Fruit fly (Drosophila melanogaster) whole organism, pupa: ENCODE measurements around the gene His2Av.

Source experiments
- CG10348 ChIP-seq: fragments of 200-800 bp; sonication (Bioruptor generic); IDR thresholded peaks from 2 replicates; pipeline ENCODE4 v1.3.6; 2022; ENCODE audit warnings: missing biosample characterization, missing genetic modification characterization
- CG12605 ChIP-seq: fragments of 200-800 bp; sonication (Bioruptor generic); IDR thresholded peaks from 2 replicates; pipeline ENCODE4 v1.3.6; 2022; ENCODE audit warnings: missing biosample characterization, missing genetic modification characterization
- CG13204 ChIP-seq: fragments of 200-800 bp; sonication (Bioruptor generic); optimal IDR thresholded peaks from 2 replicates; lab custom pipeline; 2018; ENCODE audit warnings: missing biosample characterization, mild to moderate bottlenecking, missing genetic modification characterization, moderate library complexity
- CG14655 ChIP-seq: fragments of 200-800 bp; sonication (Bioruptor generic); optimal IDR thresholded peaks from 3 replicates; lab custom pipeline; 2017; ENCODE audit warnings: mild to moderate bottlenecking, missing biosample characterization, missing genetic modification reagents, missing genetic modification characterization
- CG15710 ChIP-seq: fragments of 200-800 bp; sonication (Bioruptor generic); optimal IDR thresholded peaks from 2 replicates; lab custom pipeline; 2018; ENCODE audit warnings: missing biosample characterization, mild to moderate bottlenecking, missing genetic modification characterization, moderate library complexity
- CG17806 ChIP-seq: fragments of 200-800 bp; sonication (Bioruptor generic); optimal IDR thresholded peaks from 2 replicates; lab custom pipeline; 2018; ENCODE audit warnings: missing biosample characterization, mild to moderate bottlenecking, missing genetic modification characterization, moderate library complexity
- CG32121 ChIP-seq: fragments of 200-800 bp; sonication (Bioruptor generic); IDR thresholded peaks from 2 replicates; pipeline ENCODE4 v1.3.6; 2022; ENCODE audit warnings: missing biosample characterization, missing genetic modification characterization
- CG34367 ChIP-seq: fragments of 200-800 bp; sonication (Bioruptor generic); optimal IDR thresholded peaks from 2 replicates; lab custom pipeline; 2018; ENCODE audit warnings: missing biosample characterization, mild to moderate bottlenecking, missing genetic modification characterization
- CG4496 ChIP-seq: fragments of 200-800 bp; sonication (Bioruptor generic); IDR thresholded peaks from 3 replicates; pipeline ENCODE4 v1.3.6; 2022; ENCODE audit warnings: missing biosample characterization, missing genetic modification characterization
- CG8159 ChIP-seq: fragments of 200-800 bp; sonication (Bioruptor generic); optimal IDR thresholded peaks from 3 replicates; lab custom pipeline; 2018; ENCODE audit warnings: missing biosample characterization, mild to moderate bottlenecking, missing genetic modification characterization, moderate library complexity
- CG8301 ChIP-seq: fragments of 200-800 bp; sonication (Bioruptor generic); optimal IDR thresholded peaks from 2 replicates; lab custom pipeline; 2018; ENCODE audit warnings: missing biosample characterization, mild to moderate bottlenecking, missing genetic modification characterization
- CG9948 ChIP-seq: fragments of 200-800 bp; sonication (Bioruptor generic); optimal IDR thresholded peaks from 2 replicates; lab custom pipeline; 2018; ENCODE audit warnings: missing biosample characterization, mild to moderate bottlenecking, missing genetic modification characterization, moderate library complexity
- D1 ChIP-seq: fragments of 200-800 bp; sonication (Bioruptor generic); optimal IDR thresholded peaks from 2 replicates; lab custom pipeline; 2018; ENCODE audit warnings: missing biosample characterization, mild to moderate bottlenecking, missing genetic modification characterization, moderate library complexity
- EcR ChIP-seq: fragments of 200-800 bp; sonication (Bioruptor generic); optimal IDR thresholded peaks from 3 replicates; lab custom pipeline; 2019; ENCODE audit warnings: missing biosample characterization, missing genetic modification characterization, mild to moderate bottlenecking, moderate library complexity, missing genetic modification reagents
- Ets98B ChIP-seq: fragments of 200-800 bp; sonication (Bioruptor generic); IDR thresholded peaks from 2 replicates; pipeline ENCODE4 v1.3.6; 2022; ENCODE audit warnings: missing biosample characterization, missing genetic modification characterization
- Pif1A ChIP-seq: fragments of 200-800 bp; sonication (Bioruptor generic); optimal IDR thresholded peaks from 3 replicates; lab custom pipeline; 2016; ENCODE audit warnings: missing biosample characterization, missing genetic modification characterization
- Pif1B ChIP-seq: fragments of 200-800 bp; sonication (Bioruptor generic); optimal IDR thresholded peaks from 3 replicates; lab custom pipeline; 2016; ENCODE audit warnings: missing biosample characterization, missing genetic modification characterization
- Snoo ChIP-seq: fragments of 200-800 bp; sonication (Bioruptor generic); optimal IDR thresholded peaks from 3 replicates; lab custom pipeline; 2017; ENCODE audit warnings: missing biosample characterization, mild to moderate bottlenecking, missing genetic modification characterization, inconsistent platforms
- fd96Ca ChIP-seq: fragments of 200-800 bp; sonication (Bioruptor generic); IDR thresholded peaks from 3 replicates; pipeline ENCODE4 v1.3.6; 2022; ENCODE audit warnings: missing biosample characterization, missing genetic modification characterization
- gl ChIP-seq: fragments of 200-800 bp; sonication (Bioruptor generic); optimal IDR thresholded peaks from 2 replicates; lab custom pipeline; 2018; ENCODE audit warnings: missing biosample characterization, mild to moderate bottlenecking, missing genetic modification characterization
- rn ChIP-seq: fragments of 200-800 bp; sonication (Bioruptor generic); IDR thresholded peaks from 2 replicates; pipeline ENCODE4 v1.3.6; 2022; ENCODE audit warnings: missing biosample characterization, missing genetic modification characterization

Gene His2Av

DNA sequence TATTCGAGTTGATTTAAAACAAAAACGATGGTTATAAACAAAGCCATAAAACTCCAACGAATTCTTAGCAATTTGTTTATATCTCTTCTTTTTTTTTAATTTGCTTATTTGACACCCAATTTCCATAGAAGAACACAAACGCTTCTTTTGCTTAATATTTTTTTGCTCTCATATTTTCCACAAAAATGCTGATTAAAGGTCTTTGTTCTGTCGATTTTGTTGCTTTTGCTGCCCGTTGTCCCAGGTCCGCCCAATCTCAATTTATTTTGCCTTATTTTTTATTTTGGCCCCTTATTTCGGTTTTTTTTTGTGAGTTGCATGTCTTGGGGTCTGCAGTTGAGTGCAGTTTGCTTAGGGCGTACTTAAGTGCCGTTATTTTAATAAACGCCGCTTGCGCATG, 39.3 kb downstream of the His2Av start:
- no peak for TF ChIP-seq CG17806 (tag; lab: Kevin White, UChicago)
- no peak for TF ChIP-seq rn (GFP tag; lab: Robert Waterston, UW)
- TF ChIP-seq CG14655 (GFP tag; lab: Kevin White, UChicago): no peak
- TF ChIP-seq Pif1B (GFP tag; lab: Kevin White, UChicago): no peak

DNA sequence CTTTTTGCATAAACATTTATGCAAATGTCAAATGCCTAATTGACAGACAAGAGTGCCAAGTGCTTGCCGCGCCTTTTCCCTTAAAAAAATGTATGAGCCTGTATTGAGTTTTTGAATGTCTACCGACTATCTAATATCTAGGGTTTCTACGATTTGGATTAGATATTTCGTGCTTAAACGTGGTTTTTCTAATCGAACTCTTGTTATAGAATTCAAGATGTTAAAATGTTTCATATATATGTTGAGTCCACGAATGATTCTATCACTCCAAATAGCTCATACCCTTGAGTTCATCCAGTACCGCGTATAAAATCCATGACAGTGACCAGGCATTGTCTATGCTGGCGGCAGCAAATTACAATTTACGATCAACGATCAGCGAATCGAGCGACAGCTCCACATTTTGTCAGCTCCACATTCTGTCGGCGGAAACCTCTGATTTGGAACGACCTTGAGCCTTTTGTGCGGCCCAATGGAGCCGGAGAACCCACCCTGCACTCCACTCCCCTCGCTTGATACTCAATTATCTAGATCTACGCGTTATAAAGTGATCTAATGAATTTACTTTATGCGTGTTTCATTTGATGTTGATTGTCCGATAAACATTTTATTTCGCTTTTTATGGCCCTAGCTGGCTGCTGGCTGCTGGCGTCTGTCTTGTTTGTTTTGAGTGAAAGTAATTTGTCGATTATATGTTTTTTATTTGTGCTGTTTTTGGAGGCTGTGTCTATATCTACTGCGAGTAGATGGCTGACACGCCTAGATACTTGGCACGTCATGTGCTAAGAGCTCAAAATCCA, 40.2 kb downstream of the His2Av start:
- TF ChIP-seq fd96Ca (GFP tag; lab: Robert Waterston, UW) (peak; percentile 39; the same call in 1 of the 3 replicates), CG32121 (GFP tag; lab: Robert Waterston, UW) (0 out of 2 replicates have a peak, but pooled peaks have one; percentile 13), CG4496 (GFP tag; lab: Robert Waterston, UW) (peak; percentile 16; the same call in 1 of the 3 replicates), gl (tag; lab: Kevin White, UChicago) (no peak)

DNA sequence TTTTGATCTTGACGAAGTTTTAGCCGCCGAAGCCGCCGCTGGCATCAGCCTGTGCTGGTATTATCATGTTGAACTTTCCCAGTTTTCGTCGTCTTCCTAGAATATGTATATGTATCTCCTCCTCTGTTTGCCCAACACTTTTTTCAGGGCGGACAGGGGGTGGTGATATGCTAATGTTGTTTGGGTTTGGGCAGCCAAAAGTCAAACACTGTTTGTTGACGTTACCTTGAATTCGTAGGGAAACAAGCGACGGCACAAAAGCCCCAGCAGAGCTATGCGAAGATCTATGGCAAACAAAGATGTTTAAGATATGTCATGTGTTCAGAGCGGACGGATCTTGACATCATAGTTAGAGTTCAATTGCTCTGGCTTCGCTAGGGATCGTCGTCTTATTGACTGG, 42.0 kb downstream of the His2Av start:
- TF ChIP-seq Ets98B (GFP tag; lab: Robert Waterston, UW): no peak
- no peak for TF ChIP-seq Snoo
- no peak for TF ChIP-seq Pif1B (GFP tag; lab: Kevin White, UChicago)
- TF ChIP-seq CG14655 (GFP tag; lab: Kevin White, UChicago): no peak
- TF ChIP-seq CG32121 (GFP tag; lab: Robert Waterston, UW): no peak
- no peak for TF ChIP-seq Pif1A

DNA sequence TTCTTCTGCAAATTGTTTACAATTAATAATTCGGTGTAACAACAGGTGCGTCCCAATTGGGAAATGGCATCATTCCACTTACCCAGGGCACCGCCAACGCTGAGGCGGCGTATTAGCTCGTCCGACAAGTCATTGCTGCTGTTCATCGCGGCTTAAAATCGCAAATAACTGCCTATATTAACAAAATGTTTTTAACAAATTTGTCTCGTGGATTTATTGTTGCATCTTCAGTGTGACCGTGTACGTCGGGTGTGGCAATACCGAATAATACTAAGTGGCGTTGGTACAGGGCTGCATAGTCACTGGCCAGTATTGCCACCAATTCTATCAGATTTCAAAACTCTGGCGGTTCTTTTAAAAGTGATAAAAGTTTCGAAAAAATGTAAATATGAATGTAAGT, 45.9 kb downstream of the His2Av start, which contains the start of gene Ets97D:
TSS of gene Ets97D (minus strand) at position 272 of the 400 bp plus-strand sequence.
- TF ChIP-seq CG32121 (GFP tag; lab: Robert Waterston, UW) (no peak), CG12605 (0 out of 2 replicates have a peak, but pooled peaks have one; percentile 25), CG34367 (tag; lab: Kevin White, UChicago) (no peak), gl (tag; lab: Kevin White, UChicago) (no peak)

DNA sequence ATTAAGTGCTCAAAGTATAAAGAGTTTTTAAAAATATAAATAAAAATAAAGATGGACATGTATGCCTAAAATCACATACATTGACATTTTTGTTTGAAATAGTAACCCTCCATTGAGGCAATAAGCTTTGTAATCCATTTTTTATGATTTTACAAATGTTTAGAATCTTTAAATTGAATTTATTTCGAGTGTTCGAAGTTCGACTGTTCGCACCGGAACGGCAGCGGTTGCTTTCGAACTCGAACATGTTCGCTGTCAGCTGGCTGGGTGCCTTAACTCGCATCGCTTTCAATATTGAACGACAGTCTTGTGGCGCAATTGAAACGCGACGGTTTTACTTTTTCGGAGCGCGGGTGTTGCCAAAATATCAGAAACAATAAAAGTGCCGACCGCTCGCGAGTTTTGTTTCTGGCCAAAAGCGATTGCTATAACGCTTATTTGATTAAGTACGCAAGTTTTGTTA, 48.8 kb downstream of the His2Av start, which contains the start of gene CG46339:
TSS of gene CG46339 (plus strand) at position 299 of the 463 bp plus-strand sequence.
- TF ChIP-seq CG4496 (GFP tag; lab: Robert Waterston, UW) (peak; percentile 78), CG8301 (tag; lab: Kevin White, UChicago) (peak; percentile 58), CG12605 (peak; percentile 73), CG32121 (GFP tag; lab: Robert Waterston, UW) (peak; percentile 59; the same call in 1 of the 2 replicates), CG15710 (tag; lab: Kevin White, UChicago) (no peak), Ets98B (GFP tag; lab: Robert Waterston, UW) (peak; percentile 86), CG17806 (tag; lab: Kevin White, UChicago) (peak; percentile 52), D1 (tag; lab: Kevin White, UChicago) (peak; percentile 61), Pif1B (GFP tag; lab: Kevin White, UChicago) (peak; percentile 23), rn (GFP tag; lab: Robert Waterston, UW) (no peak), CG13204 (GFP tag; lab: Kevin White, UChicago) (peak; percentile 57), Pif1A (no peak), CG10348 (GFP tag; lab: Robert Waterston, UW) (no peak), CG9948 (tag; lab: Kevin White, UChicago) (peak; percentile 36), gl (tag; lab: Kevin White, UChicago) (peak; percentile 9), Snoo (peak; percentile 16), CG8159 (tag; lab: Kevin White, UChicago) (peak; percentile 31), CG14655 (GFP tag; lab: Kevin White, UChicago) (no peak), fd96Ca (GFP tag; lab: Robert Waterston, UW) (no peak), EcR (GFP tag; lab: Kevin White, UChicago) (no peak), CG34367 (tag; lab: Kevin White, UChicago) (no peak)
